Worm (Caenorhabditis elegans) whole organism, midembryonic: Measurements from ENCODE around the gene Y54G2A.38.

ENCODE experiments used
- T22C8.4 ChIP-seq: fragments of 200-800 bp; sonication (Bioruptor generic); IDR thresholded peaks from 2 replicates; pipeline ENCODE4 v1.3.6; 2022; ENCODE audit warnings: missing genetic modification characterization, missing compliant biosample characterization
- cog-1 ChIP-seq: sonication (generic microtip); optimal IDR thresholded peaks from 2 replicates; lab custom pipeline; 2016; ENCODE audit warnings: missing genetic modification characterization, missing compliant biosample characterization
- flt-1 ChIP-seq: fragments of 200-800 bp; sonication (Bioruptor generic); IDR thresholded peaks from 2 replicates; pipeline ENCODE4 v1.3.6; 2022; ENCODE audit warnings: missing genetic modification characterization, missing compliant biosample characterization
- klf-2 ChIP-seq: fragments of 200-800 bp; sonication (Bioruptor generic); conservative IDR thresholded peaks from 2 replicates; pipeline ENCODE4 v1.3.6; 2022; ENCODE audit warnings: missing genetic modification reagents, missing genetic modification characterization, missing compliant biosample characterization
- med-1 ChIP-seq: sonication (generic microtip); optimal IDR thresholded peaks from 2 replicates; lab custom pipeline; 2017; ENCODE audit warnings: missing genetic modification characterization, mild to moderate bottlenecking, missing compliant biosample characterization, antibody characterized with exemption, missing genetic modification reagents; ENCODE audit not compliant: insufficient read depth
- ref-1 ChIP-seq: fragments of 200-800 bp; sonication (Bioruptor generic); conservative IDR thresholded peaks from 2 replicates; pipeline ENCODE4 v1.3.6; 2022; ENCODE audit warnings: missing genetic modification reagents, missing genetic modification characterization, missing compliant biosample characterization
- tab-1 ChIP-seq: fragments of 200-800 bp; sonication (Bioruptor generic); IDR thresholded peaks from 2 replicates; pipeline ENCODE4 v1.3.6; 2022; ENCODE audit warnings: missing genetic modification characterization, missing compliant biosample characterization
- ztf-23 ChIP-seq: fragments of 200-800 bp; sonication (Bioruptor generic); IDR thresholded peaks from 2 replicates; pipeline ENCODE4 v1.3.6; 2022; ENCODE audit warnings: missing genetic modification reagents, missing genetic modification characterization, missing compliant biosample characterization
- ztf-29 ChIP-seq: fragments of 200-800 bp; sonication (Bioruptor generic); IDR thresholded peaks from 2 replicates; pipeline ENCODE4 v1.3.6; 2022; ENCODE audit warnings: missing genetic modification reagents, missing genetic modification characterization, missing compliant biosample characterization

Y54G2A.38 gene

DNA sequence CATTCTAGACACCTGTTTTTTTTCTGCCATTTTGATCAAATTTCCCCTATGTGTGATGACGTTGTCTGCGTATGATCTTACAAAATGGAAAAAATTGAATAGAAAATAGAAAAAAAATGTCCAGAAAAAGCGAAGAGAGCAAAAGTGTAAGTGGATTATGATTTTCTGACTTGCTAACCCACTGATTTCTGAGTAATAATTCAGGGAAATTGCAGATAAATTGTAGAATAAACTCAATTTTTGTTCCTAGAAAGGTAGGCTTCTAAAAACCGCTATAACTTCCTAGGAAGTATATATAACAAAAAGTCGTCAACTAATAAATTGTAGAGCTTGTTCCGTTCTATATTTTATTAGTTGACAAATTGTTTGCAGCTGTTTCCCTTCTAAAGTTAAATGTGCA, 24.6 kb upstream of the Y54G2A.38 start:
- TF ChIP-seq flt-1 (GFP tag; lab: Robert Waterston, UW), result no peak
- no peak for TF ChIP-seq T22C8.4
- no peak for TF ChIP-seq med-1 (GFP tag; lab: Kevin White, UChicago)
- no peak for TF ChIP-seq ref-1 (GFP tag; lab: Robert Waterston, UW)
- no peak for TF ChIP-seq cog-1 (tag; lab: Kevin White, UChicago)
- no peak for TF ChIP-seq ztf-29 (GFP tag; lab: Robert Waterston, UW)

DNA sequence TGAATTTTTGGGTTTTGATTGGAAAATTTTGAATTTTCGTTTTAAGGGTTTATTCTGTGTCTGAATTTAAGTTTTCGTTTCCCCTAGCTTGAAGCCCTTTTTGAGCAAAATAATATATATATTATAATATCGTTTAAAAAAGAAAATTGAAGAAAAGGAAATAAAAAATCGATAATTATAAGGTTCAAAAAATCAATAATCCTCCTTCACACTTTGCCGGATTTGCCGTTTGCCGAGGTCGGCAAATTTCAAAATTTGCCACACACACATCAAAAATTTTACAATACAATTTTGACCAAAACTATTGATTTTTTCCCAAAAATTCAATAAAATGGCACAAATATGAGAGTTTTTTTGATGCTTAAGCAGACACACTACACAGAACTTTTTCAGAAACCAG, 22.7 kb upstream of the Y54G2A.38 start:
- TF ChIP-seq T22C8.4, result peak; percentile 64
- TF ChIP-seq ztf-29 (GFP tag; lab: Robert Waterston, UW), result no peak
- no peak for TF ChIP-seq med-1 (GFP tag; lab: Kevin White, UChicago)

- TF ChIP-seq flt-1 (GFP tag; lab: Robert Waterston, UW) (no peak), ztf-29 (GFP tag; lab: Robert Waterston, UW) (no peak), cog-1 (tag; lab: Kevin White, UChicago) (no peak), klf-2 (no peak), tab-1 (GFP tag; lab: Robert Waterston, UW) (no peak), med-1 (GFP tag; lab: Kevin White, UChicago) (no peak), ref-1 (GFP tag; lab: Robert Waterston, UW) (no peak), T22C8.4 (no peak), ztf-23 (GFP tag; lab: Robert Waterston, UW) (no peak)
Observed at ce11 chrIV:2738466-2738865, 20.8 kb upstream of the Y54G2A.38 start.

DNA sequence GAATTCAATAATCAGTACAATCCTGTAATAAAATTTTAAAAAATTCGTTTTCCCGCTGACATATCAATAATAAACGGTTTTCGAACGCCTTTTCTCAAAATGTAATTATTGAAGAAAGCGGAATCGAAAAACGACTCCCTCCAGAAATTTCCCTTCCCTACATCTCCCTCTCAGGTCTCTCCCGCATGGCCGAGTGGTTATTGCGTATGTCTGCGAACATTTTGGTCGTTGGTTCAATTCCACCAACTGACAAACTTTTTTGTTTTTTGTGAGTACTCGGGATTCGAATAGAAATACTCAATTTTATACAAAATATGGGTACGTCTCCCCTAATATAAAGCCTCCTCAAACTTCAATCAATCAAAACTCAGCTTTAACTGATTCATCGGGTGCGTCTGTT, 19.2 kb upstream of the Y54G2A.38 start:
- peak; percentile 98 for TF ChIP-seq tab-1 (GFP tag; lab: Robert Waterston, UW)
- TF ChIP-seq ztf-23 (GFP tag; lab: Robert Waterston, UW), result peak; percentile 96
- peak; percentile 89 for TF ChIP-seq ref-1 (GFP tag; lab: Robert Waterston, UW)
- TF ChIP-seq klf-2, result peak; percentile 95
- peak; percentile 90 for TF ChIP-seq ztf-29 (GFP tag; lab: Robert Waterston, UW)
- peak; percentile 95 for TF ChIP-seq flt-1 (GFP tag; lab: Robert Waterston, UW)
- peak; percentile 94 for TF ChIP-seq T22C8.4

DNA sequence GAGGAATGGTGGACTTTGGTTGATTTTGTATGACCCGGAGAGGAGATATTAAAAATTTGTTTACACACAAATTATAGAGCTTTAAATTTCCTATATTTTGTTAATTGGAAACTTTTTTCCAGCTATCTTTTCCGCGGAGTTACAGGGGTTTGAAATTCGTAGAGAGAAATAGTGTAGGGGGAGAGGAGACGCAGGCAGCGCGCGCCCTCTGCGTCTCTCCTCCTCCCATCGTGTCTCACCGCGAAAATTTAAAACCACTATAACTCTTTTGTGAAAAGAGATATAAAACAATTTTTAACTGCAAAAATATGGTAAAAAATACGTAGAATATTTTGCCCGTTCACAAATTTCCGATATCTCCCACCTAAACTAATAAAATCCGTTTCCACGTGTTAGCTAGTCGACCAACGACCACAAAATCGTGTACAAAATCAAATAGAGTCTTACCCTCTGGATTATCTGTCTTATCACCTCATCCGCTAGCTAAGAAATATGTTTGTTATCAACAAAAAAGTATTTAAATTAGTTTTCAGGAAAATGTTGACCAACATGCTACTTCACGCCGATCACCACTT, 16.7 kb upstream of the Y54G2A.38 start, which contains the start of gene nhr-277:
Gene nhr-277, plus strand, starts transcription at position 525 of the 575 bp plus-strand sequence.
- TF ChIP-seq T22C8.4 (no peak), cog-1 (tag; lab: Kevin White, UChicago) (no peak), klf-2 (no peak), med-1 (GFP tag; lab: Kevin White, UChicago) (no peak), ref-1 (GFP tag; lab: Robert Waterston, UW) (no peak), tab-1 (GFP tag; lab: Robert Waterston, UW) (no peak), ztf-23 (GFP tag; lab: Robert Waterston, UW) (no peak), flt-1 (GFP tag; lab: Robert Waterston, UW) (no peak), ztf-29 (GFP tag; lab: Robert Waterston, UW) (no peak)

DNA sequence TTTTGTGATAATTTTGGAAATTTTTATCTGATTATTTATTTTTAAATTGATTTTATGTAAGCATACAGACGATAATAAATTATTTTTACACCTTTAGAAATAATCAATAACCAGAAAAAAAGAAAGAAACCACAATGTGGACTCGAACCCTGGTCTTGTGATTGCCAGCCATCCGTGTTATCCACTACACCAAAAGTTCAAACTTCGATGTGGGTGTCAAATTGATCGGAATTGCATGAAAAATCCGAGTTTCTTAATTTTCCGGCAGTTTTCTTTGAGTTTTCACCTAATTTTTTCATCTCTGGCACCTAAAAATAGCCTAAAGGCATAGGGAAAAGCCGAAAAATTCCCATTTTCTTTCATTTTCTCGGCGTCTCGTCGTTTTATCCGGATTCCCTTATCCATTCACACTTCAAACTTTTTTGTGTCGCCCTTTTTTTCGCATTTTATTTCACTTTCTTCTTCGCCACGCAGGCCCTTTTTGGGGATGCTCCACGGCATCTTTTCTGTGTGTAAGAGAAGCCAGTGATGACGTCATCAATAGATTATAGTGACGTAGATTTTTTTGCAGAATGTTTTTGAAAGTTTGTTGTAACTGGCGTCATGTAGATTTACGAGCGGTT, 11.8 kb upstream of the Y54G2A.38 start:
- no peak for TF ChIP-seq ztf-29 (GFP tag; lab: Robert Waterston, UW)
- TF ChIP-seq ref-1 (GFP tag; lab: Robert Waterston, UW), result no peak
- TF ChIP-seq T22C8.4, result no peak
- no peak for TF ChIP-seq klf-2
- no peak for TF ChIP-seq cog-1 (tag; lab: Kevin White, UChicago)
- no peak for TF ChIP-seq ztf-23 (GFP tag; lab: Robert Waterston, UW)
- TF ChIP-seq med-1 (GFP tag; lab: Kevin White, UChicago), result no peak
- no peak for TF ChIP-seq tab-1 (GFP tag; lab: Robert Waterston, UW)
- no peak for TF ChIP-seq flt-1 (GFP tag; lab: Robert Waterston, UW)

DNA sequence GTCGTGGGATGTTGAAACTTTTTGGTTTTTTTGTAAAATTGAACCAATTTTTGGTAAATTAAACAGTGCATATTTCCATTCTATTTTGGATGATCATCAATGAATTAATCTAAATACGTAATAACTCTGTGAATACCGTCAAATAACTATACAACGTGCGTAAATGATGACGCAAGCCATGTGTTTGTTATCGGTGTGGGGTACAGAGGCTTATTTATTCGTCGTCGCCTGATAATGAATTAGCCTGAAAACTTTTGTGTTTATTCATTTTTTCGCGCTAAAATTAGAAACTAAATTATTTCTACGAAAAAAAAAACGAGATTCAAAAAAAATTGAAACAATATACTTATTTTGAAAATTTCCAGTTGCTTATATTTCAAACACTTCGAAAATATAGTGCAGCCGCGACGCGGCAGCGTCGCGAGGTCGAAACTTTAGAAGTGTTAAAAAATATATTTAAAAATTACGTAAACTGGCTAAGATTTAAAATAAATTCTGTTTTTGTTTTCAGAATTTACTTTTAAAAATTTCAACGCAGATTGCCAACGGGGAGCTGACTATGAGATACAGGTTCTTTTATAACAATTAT, 10.3 kb upstream of the Y54G2A.38 start:
- TF ChIP-seq med-1 (GFP tag; lab: Kevin White, UChicago) (no peak), flt-1 (GFP tag; lab: Robert Waterston, UW) (no peak), ztf-29 (GFP tag; lab: Robert Waterston, UW) (no peak), klf-2 (no peak), cog-1 (tag; lab: Kevin White, UChicago) (no peak), ztf-23 (GFP tag; lab: Robert Waterston, UW) (no peak), T22C8.4 (no peak), tab-1 (GFP tag; lab: Robert Waterston, UW) (no peak), ref-1 (GFP tag; lab: Robert Waterston, UW) (no peak)

- TF ChIP-seq med-1 (GFP tag; lab: Kevin White, UChicago) (no peak), cog-1 (tag; lab: Kevin White, UChicago) (no peak), T22C8.4 (no peak), tab-1 (GFP tag; lab: Robert Waterston, UW) (no peak), klf-2 (no peak), ztf-29 (GFP tag; lab: Robert Waterston, UW) (no peak), ref-1 (GFP tag; lab: Robert Waterston, UW) (no peak), flt-1 (GFP tag; lab: Robert Waterston, UW) (no peak), ztf-23 (GFP tag; lab: Robert Waterston, UW) (no peak)
Observed at ce11 chrIV:2750607-2751006, 8.7 kb upstream of the Y54G2A.38 start.

DNA sequence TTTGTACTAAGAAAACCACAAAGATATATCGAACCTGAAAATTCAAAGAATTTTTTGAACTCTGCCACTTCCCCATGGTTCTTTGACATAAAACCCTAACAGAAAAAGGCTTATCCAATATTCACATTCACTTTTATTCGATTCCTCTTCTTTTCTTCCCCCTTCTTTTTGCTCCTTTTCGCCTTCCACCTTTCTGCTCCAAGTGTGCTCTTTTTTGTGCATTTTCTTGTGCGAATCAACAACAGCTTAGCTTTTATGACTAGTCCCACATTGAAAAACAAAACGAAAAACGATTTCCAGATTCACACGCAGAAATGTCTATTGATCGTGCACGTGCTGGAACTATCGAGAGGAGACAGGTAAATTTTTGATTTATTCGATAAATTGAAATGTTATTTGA, 7.7 kb upstream of the Y54G2A.38 start, which contains the start of gene Y54G2A.41:
Gene Y54G2A.41, plus strand, starts transcription at position 301 of the 400 bp plus-strand sequence.
- TF ChIP-seq flt-1 (GFP tag; lab: Robert Waterston, UW), result no peak
- TF ChIP-seq klf-2, result no peak
- no peak for TF ChIP-seq tab-1 (GFP tag; lab: Robert Waterston, UW)
- TF ChIP-seq cog-1 (tag; lab: Kevin White, UChicago), result no peak
